Worm (Caenorhabditis elegans): ENCODE results near the gene hdl-1.
A peak's percentile ranks its signal among the peaks of the same experiment; 100 is the strongest.

Gene hdl-1

DNA sequence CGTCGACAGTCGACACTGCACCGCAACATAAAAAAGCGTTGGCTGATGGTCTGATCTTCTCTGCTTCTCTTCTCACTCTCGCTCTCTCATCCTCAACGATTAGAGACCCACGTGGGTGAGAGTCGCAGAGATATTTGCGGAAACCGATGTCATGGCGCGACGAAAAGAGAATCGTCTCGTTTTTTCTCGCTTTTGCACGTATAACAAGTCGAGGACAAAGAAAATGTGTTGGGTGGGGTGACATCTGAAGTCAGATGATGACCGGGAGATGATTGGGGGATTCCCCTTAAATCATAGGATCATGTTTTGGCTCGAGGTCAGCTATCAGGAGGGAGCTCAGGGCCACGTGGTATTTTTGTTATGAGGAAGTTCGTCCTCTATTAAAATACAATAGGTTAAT lies 6.8 kb upstream of the hdl-1 start (continued):
- TF ChIP-seq efl-1 (GFP tag; optimal IDR thresholded peaks at IDR 0.05) (no peak), gei-17 (GFP tag; optimal IDR thresholded peaks at IDR 0.05) (peak; percentile 74), Y53G8AR.9 (GFP tag; conservative IDR thresholded peaks at IDR 0.05) (no peak; the same call in 1 of the 2 replicates), tlf-1 (GFP tag; optimal IDR thresholded peaks at IDR 0.05) (peak; percentile 71), ztf-22 (GFP tag; optimal IDR thresholded peaks at IDR 0.05) (peak; percentile 91), K11D2.4 (GFP tag; IDR thresholded peaks at IDR 0.05) (peak; percentile 93), T07F8.4 (tag; optimal IDR thresholded peaks at IDR 0.05) (no peak), lir-1 (GFP tag; conservative IDR thresholded peaks at IDR 0.05) (0 out of 2 replicates have a peak, but pooled peaks have one; percentile 47), bed-2 (GFP tag; IDR thresholded peaks at IDR 0.05) (no peak), attf-5 (GFP tag; optimal IDR thresholded peaks at IDR 0.05) (peak; percentile 93), ets-4 (GFP tag; optimal IDR thresholded peaks at IDR 0.05) (peak; percentile 16), ZK185.1 (tag; optimal IDR thresholded peaks at IDR 0.05; ENCODE audit: poor library complexity, severe bottlenecking) (no peak), ekl-4 (GFP tag; IDR thresholded peaks at IDR 0.05) (peak; percentile 75; the same call in 1 of the 2 replicates), snpc-1.1 (tag; optimal IDR thresholded peaks at IDR 0.05; ENCODE audit: insufficient read depth) (no peak), T26A5.8 (tag; optimal IDR thresholded peaks at IDR 0.05) (no peak), ztf-18 (tag; optimal IDR thresholded peaks at IDR 0.05) (peak; percentile 41), F49E8.2 (tag; optimal IDR thresholded peaks at IDR 0.05; ENCODE audit: insufficient read depth) (no peak), sea-2 (GFP tag; IDR thresholded peaks at IDR 0.05) (peak; percentile 36; the same call in 1 of the 2 replicates), athp-1 (tag; optimal IDR thresholded peaks at IDR 0.05) (peak; percentile 49), F22D6.2 (tag; optimal IDR thresholded peaks at IDR 0.05) (peak; percentile 80), lin-54 (GFP tag; optimal IDR thresholded peaks at IDR 0.05) (peak; percentile 40), nhr-80 (tag; optimal IDR thresholded peaks at IDR 0.05) (peak; percentile 84), die-1 (tag; optimal IDR thresholded peaks at IDR 0.05) (peak; percentile 82), mcd-1 (GFP tag; IDR thresholded peaks at IDR 0.05) (peak; percentile 70), madf-8 (GFP tag; conservative IDR thresholded peaks at IDR 0.05) (no peak), attf-6 (GFP tag; IDR thresholded peaks at IDR 0.05) (no peak), nhr-120 (GFP tag; IDR thresholded peaks at IDR 0.05) (no peak), unc-62 (GFP tag; optimal IDR thresholded peaks at IDR 0.05) (no peak), snpc-3.4 (tag; optimal IDR thresholded peaks at IDR 0.05) (no peak), F23B12.7 (tag; optimal IDR thresholded peaks at IDR 0.05; ENCODE audit: insufficient read depth) (no peak), Y53F4B.3 (GFP tag; IDR thresholded peaks at IDR 0.05) (no peak), nfya-1 (tag; optimal IDR thresholded peaks at IDR 0.05; ENCODE audit: borderline replicate concordance, insufficient read depth) (no peak), tbp1 (GFP tag; optimal IDR thresholded peaks at IDR 0.05) (peak; percentile 64), let-526 (GFP tag; IDR thresholded peaks at IDR 0.05) (peak; percentile 74; the same call in 1 of the 2 replicates), D2030.7 (GFP tag; IDR thresholded peaks at IDR 0.05) (no peak), egl-44 (GFP tag; IDR thresholded peaks at IDR 0.05) (peak; percentile 90), ztf-6 (GFP tag; IDR thresholded peaks at IDR 0.05) (no peak), F33H1.4 (GFP tag; IDR thresholded peaks at IDR 0.05) (no peak), ceh-27 (GFP tag; optimal IDR thresholded peaks at IDR 0.05) (peak; percentile 66), F57C9.4 (tag; optimal IDR thresholded peaks at IDR 0.05) (no peak), somi-1 (GFP tag; optimal IDR thresholded peaks at IDR 0.05) (peak; percentile 97), repo-1 (tag; optimal IDR thresholded peaks at IDR 0.05) (peak; percentile 45), F55B11.4 (tag; optimal IDR thresholded peaks at IDR 0.05; ENCODE audit: borderline replicate concordance, insufficient read depth) (no peak), B0019.2 (GFP tag; conservative IDR thresholded peaks at IDR 0.05) (no peak), atf-7 (tag; optimal IDR thresholded peaks at IDR 0.05) (peak; percentile 93), F37B4.10 (GFP tag; IDR thresholded peaks at IDR 0.05) (no peak), F57A8.1 (GFP tag; optimal IDR thresholded peaks at IDR 0.05) (no peak), egrh-3 (GFP tag; IDR thresholded peaks at IDR 0.05) (peak; percentile 29; the same call in 1 of the 2 replicates)

Measured in whole organism, young adult.